Worm (Caenorhabditis elegans) whole organism, L1 larva: Measurements from ENCODE around the gene nog-1.

Source experiments
- C04F5.9 ChIP-seq: sonication (generic microtip); optimal IDR thresholded peaks from 2 replicates; lab custom pipeline; 2016; ENCODE audit warnings: missing genetic modification characterization, missing compliant biosample characterization
- C16A3.4 ChIP-seq: fragments of 150-350 bp; optimal IDR thresholded peaks from 2 replicates; lab custom pipeline; 2014; ENCODE audit warnings: missing biosample characterization, missing genetic modification characterization
- C34B4.2 ChIP-seq: sonication (generic microtip); optimal IDR thresholded peaks from 2 replicates; lab custom pipeline; 2017; ENCODE audit warnings: mild to moderate bottlenecking, missing genetic modification characterization, missing compliant biosample characterization
- aly-2 ChIP-seq: fragments of 150-350 bp; optimal IDR thresholded peaks from 2 replicates; lab custom pipeline; 2014; ENCODE audit warnings: missing biosample characterization, missing genetic modification characterization
- ama-1 ChIP-seq: fragments of 150-350 bp; optimal IDR thresholded peaks from 2 replicates; lab custom pipeline; 2014
- ceh-82 ChIP-seq, 3 experiments: fragments of 150-350 bp in 1 of 3; sonication (generic microtip) in 2 of 3; optimal IDR thresholded peaks; 2 replicates each; lab custom pipeline; 2014 to 2017; ENCODE audit warnings: missing biosample characterization in 3 of 3, missing genetic modification characterization in 3 of 3
- ceh-88 ChIP-seq: fragments of 200-800 bp; sonication (Bioruptor generic); IDR thresholded peaks from 2 replicates; pipeline ENCODE4 v1.3.6; 2022; ENCODE audit warnings: missing genetic modification characterization, missing compliant biosample characterization
- ces-1 ChIP-seq: fragments of 150-350 bp; optimal IDR thresholded peaks from 2 replicates; lab custom pipeline; 2014; ENCODE audit warnings: missing biosample characterization, missing genetic modification reagents, missing genetic modification characterization
- dpl-1 ChIP-seq, 3 experiments: fragments of 150-350 bp in 2 of 3; sonication (generic microtip) in 1 of 3; optimal IDR thresholded peaks; 2 replicates each; lab custom pipeline; 2014 to 2017; ENCODE audit warnings: missing biosample characterization in 3 of 3, missing genetic modification characterization in 3 of 3, missing genetic modification reagents in 3 of 3
- egl-13 ChIP-seq: sonication (generic microtip); optimal IDR thresholded peaks from 2 replicates; lab custom pipeline; 2016; ENCODE audit warnings: missing genotype, missing genetic modification reagents, missing genetic modification characterization, missing compliant biosample characterization
- egl-27 ChIP-seq, 2 experiments: fragments of 150-350 bp in 1 of 2; sonication (generic microtip); optimal IDR thresholded peaks; 3 replicates each; lab custom pipeline; 2017 to 2018; ENCODE audit warnings: missing biosample characterization in 2 of 2, missing genetic modification characterization in 2 of 2, missing genetic modification reagents in 2 of 2
- elt-2 ChIP-seq: sonication (generic microtip); optimal IDR thresholded peaks from 2 replicates; lab custom pipeline; 2016; ENCODE audit warnings: missing genetic modification characterization, mild to moderate bottlenecking, inconsistent platforms, missing compliant biosample characterization, missing genetic modification reagents
- ets-5 ChIP-seq: fragments of 200-800 bp; sonication (Bioruptor generic); IDR thresholded peaks from 2 replicates; pipeline ENCODE4 v1.3.6; 2022; ENCODE audit warnings: missing genetic modification characterization, missing compliant biosample characterization
- fkh-4 ChIP-seq: sonication (generic microtip); optimal IDR thresholded peaks from 2 replicates; lab custom pipeline; 2016; ENCODE audit warnings: missing compliant biosample characterization, missing genetic modification characterization, borderline replicate concordance
- hlh-17 ChIP-seq: fragments of 200-800 bp; sonication (Bioruptor generic); optimal IDR thresholded peaks from 2 replicates; lab custom pipeline; 2018; ENCODE audit warnings: missing genetic modification characterization, mild to moderate bottlenecking, missing compliant biosample characterization, moderate library complexity, borderline replicate concordance
- hlh-4 ChIP-seq: sonication (generic microtip); optimal IDR thresholded peaks from 2 replicates; lab custom pipeline; 2016; ENCODE audit warnings: mild to moderate bottlenecking, missing genetic modification characterization, missing compliant biosample characterization
- hpl-2 ChIP-seq: fragments of 150-350 bp; optimal IDR thresholded peaks from 2 replicates; lab custom pipeline; 2014; ENCODE audit warnings: missing biosample characterization, missing genetic modification reagents, missing genetic modification characterization
- lin-13 ChIP-seq: fragments of 150-350 bp; optimal IDR thresholded peaks from 2 replicates; lab custom pipeline; 2014; ENCODE audit warnings: missing biosample characterization, missing genetic modification reagents, missing genetic modification characterization
- lin-39 ChIP-seq: fragments of 150-350 bp; optimal IDR thresholded peaks from 2 replicates; lab custom pipeline; 2014; ENCODE audit warnings: missing biosample characterization, missing genetic modification reagents, missing genetic modification characterization
- lir-3 ChIP-seq: sonication (generic microtip); optimal IDR thresholded peaks from 2 replicates; lab custom pipeline; 2016; ENCODE audit warnings: mild to moderate bottlenecking, missing genetic modification characterization, moderate library complexity, missing compliant biosample characterization; ENCODE audit not compliant: poor library complexity
- lsy-2 ChIP-seq, 2 experiments: fragments of 150-350 bp; optimal IDR thresholded peaks; 2 replicates each; lab custom pipeline; 2014; ENCODE audit warnings: missing biosample characterization in 2 of 2, missing genetic modification characterization in 2 of 2
- mdl-1 ChIP-seq, 2 experiments: fragments of 150-350 bp; optimal IDR thresholded peaks; 2 replicates each; lab custom pipeline; 2014 to 2017; ENCODE audit warnings: missing biosample characterization in 2 of 2, missing genetic modification characterization in 2 of 2, inconsistent platforms in 1 of 2
- mep-1 ChIP-seq: fragments of 150-350 bp; optimal IDR thresholded peaks from 2 replicates; lab custom pipeline; 2014; ENCODE audit warnings: missing biosample characterization, missing genetic modification characterization
- nhr-237 ChIP-seq: fragments of 150-350 bp; optimal IDR thresholded peaks from 2 replicates; lab custom pipeline; 2014; ENCODE audit warnings: missing biosample characterization, missing genetic modification characterization
- nhr-47 ChIP-seq: sonication (generic microtip); optimal IDR thresholded peaks from 2 replicates; lab custom pipeline; 2016; ENCODE audit warnings: mild to moderate bottlenecking, missing genetic modification characterization, moderate library complexity, missing compliant biosample characterization
- nhr-76 ChIP-seq: sonication (generic microtip); optimal IDR thresholded peaks from 2 replicates; lab custom pipeline; 2017; ENCODE audit warnings: missing biosample characterization, missing genetic modification characterization
- nhr-85 ChIP-seq: sonication (generic microtip); peaks from one replicate; lab custom pipeline; 2016; ENCODE audit warnings: missing genetic modification characterization, inconsistent platforms, missing compliant biosample characterization
- pag-3 ChIP-seq: sonication (generic microtip); optimal IDR thresholded peaks from 2 replicates; lab custom pipeline; 2017; ENCODE audit warnings: missing genetic modification characterization, mild to moderate bottlenecking, missing compliant biosample characterization, antibody characterized with exemption, borderline replicate concordance; ENCODE audit not compliant: insufficient read depth
- pax-3 ChIP-seq: fragments of 200-800 bp; sonication (Bioruptor generic); optimal IDR thresholded peaks from 2 replicates; lab custom pipeline; 2018; ENCODE audit warnings: mild to moderate bottlenecking, missing genetic modification characterization, moderate library complexity, missing compliant biosample characterization
- skn-1 ChIP-seq: fragments of 150-350 bp; optimal IDR thresholded peaks from 2 replicates; lab custom pipeline; 2014; ENCODE audit warnings: missing biosample characterization, missing genetic modification characterization
- sox-4 ChIP-seq: sonication (generic microtip); optimal IDR thresholded peaks from 2 replicates; lab custom pipeline; 2016; ENCODE audit warnings: missing genetic modification characterization, missing compliant biosample characterization
- swsn-7 ChIP-seq: sonication (generic microtip); optimal IDR thresholded peaks from 2 replicates; lab custom pipeline; 2016; ENCODE audit warnings: missing genetic modification characterization, missing compliant biosample characterization
- tlp-1 ChIP-seq: fragments of 150-350 bp; optimal IDR thresholded peaks from 2 replicates; lab custom pipeline; 2014; ENCODE audit warnings: missing biosample characterization, missing genetic modification characterization
- unc-30 ChIP-seq: sonication (generic microtip); optimal IDR thresholded peaks from 2 replicates; lab custom pipeline; 2017; ENCODE audit warnings: missing biosample characterization, missing genetic modification characterization
- unc-62 ChIP-seq: fragments of 150-350 bp; optimal IDR thresholded peaks from 2 replicates; lab custom pipeline; 2014; ENCODE audit warnings: missing biosample characterization, missing genetic modification reagents, missing genetic modification characterization
- unc-86 ChIP-seq: sonication (generic microtip); optimal IDR thresholded peaks from 2 replicates; lab custom pipeline; 2016; ENCODE audit warnings: missing genetic modification characterization, missing compliant biosample characterization
- vab-15 ChIP-seq: sonication (generic microtip); optimal IDR thresholded peaks from 2 replicates; lab custom pipeline; 2017; ENCODE audit warnings: missing genotype, mild to moderate bottlenecking, missing genetic modification characterization, missing compliant biosample characterization
- ztf-11 ChIP-seq, 2 experiments: sonication (generic microtip); optimal IDR thresholded peaks; 2 replicates each; lab custom pipeline; 2016 to 2017; ENCODE audit warnings: missing genetic modification characterization in 2 of 2, missing biosample characterization in 1 of 2, missing compliant biosample characterization in 1 of 2

nog-1 gene

DNA sequence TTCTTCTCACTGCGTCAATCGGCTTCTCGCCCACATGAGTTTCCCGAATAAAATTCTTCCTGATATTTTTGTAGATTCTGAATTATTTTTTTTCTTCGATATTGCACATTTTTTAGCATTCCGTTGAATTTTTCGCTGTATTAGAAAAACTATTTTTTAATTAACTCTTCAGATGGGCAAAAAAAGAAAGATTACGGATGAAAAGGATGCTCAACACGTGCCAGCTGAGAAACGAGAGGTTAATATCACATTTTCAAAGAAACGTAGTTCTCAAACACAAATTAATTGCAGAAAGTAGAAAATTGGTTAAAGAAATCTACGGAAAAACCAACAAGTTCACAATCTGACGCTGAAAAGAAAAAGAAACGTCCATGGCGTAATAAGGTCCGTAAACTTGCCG, 2.7 kb downstream of the nog-1 start, which contains the start of gene rrp-8:
Gene rrp-8 (plus strand): TSS at position 173 of the 400 bp plus-strand sequence.
- peak; percentile 36 for TF ChIP-seq nhr-85 (tag; lab: Kevin White, UChicago)
- no peak for TF ChIP-seq ets-5 (GFP tag; lab: Robert Waterston, UW)
- TF ChIP-seq lin-13 (GFP tag; lab: Kevin White, UChicago) = no peak
- TF ChIP-seq aly-2 (tag; lab: Kevin White, UChicago) = peak; percentile 73
- no peak for TF ChIP-seq lir-3 (tag; lab: Kevin White, UChicago)
- TF ChIP-seq unc-30 (tag; lab: Kevin White, UChicago) = no peak
- no peak for TF ChIP-seq egl-27 (tag; optimal IDR thresholded peaks at IDR 0.05; lab: Kevin White, UChicago)
- TF ChIP-seq lsy-2 (tag; optimal IDR thresholded peaks at IDR 0.05; lab: Kevin White, UChicago) = peak in 1 of 2 experiments; percentile 20
- peak; percentile 3 for TF ChIP-seq ama-1 (lab: Kevin White, UChicago)
- TF ChIP-seq nhr-237 (tag; lab: Kevin White, UChicago) = no peak
- TF ChIP-seq mep-1 (tag; lab: Kevin White, UChicago) = no peak
- TF ChIP-seq vab-15 (tag; lab: Kevin White, UChicago) = no peak
- no peak for TF ChIP-seq nhr-76 (tag; lab: Kevin White, UChicago)
- no peak for TF ChIP-seq unc-86 (tag; lab: Kevin White, UChicago)
- no peak for TF ChIP-seq skn-1 (tag; lab: Kevin White, UChicago)
- TF ChIP-seq hpl-2 (GFP tag; lab: Kevin White, UChicago) = no peak
- peak; percentile 3 for TF ChIP-seq nhr-47 (tag; lab: Kevin White, UChicago)
- TF ChIP-seq, all 84 proteins: peak for 5

DNA sequence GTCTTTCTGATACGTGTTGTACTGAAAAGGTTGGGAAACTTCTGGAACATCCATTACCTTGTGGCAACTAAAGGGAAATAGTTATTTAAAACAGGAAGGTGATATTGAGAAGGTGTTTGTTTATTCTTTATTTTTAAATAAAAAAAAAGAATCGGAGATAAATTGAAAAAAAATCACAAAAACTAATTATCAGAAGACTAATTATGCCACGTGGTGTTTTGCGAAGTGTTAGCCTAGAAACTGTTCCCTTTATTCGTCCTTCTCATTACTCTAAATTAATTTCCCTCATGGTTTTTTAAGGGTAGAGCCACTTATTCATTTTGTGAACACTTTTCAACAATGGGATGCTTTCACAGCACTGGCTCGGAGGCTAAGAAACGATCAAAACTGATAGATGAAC, 7.7 kb downstream of the nog-1 start, which contains the start of gene gpa-4:
Gene gpa-4 (plus strand): TSS at position 301 of the 400 bp plus-strand sequence.
- TF ChIP-seq egl-27 (tag; optimal IDR thresholded peaks at IDR 0.05; lab: Kevin White, UChicago) (no peak), C04F5.9 (tag; lab: Kevin White, UChicago) (no peak), C34B4.2 (tag; lab: Kevin White, UChicago) (no peak), nhr-237 (tag; lab: Kevin White, UChicago) (no peak), C16A3.4 (tag; lab: Kevin White, UChicago) (no peak), egl-13 (tag; lab: Kevin White, UChicago) (no peak), sox-4 (no peak), ces-1 (GFP tag; lab: Kevin White, UChicago) (no peak), hlh-4 (tag; lab: Kevin White, UChicago) (no peak), dpl-1 (GFP tag; optimal IDR thresholded peaks at IDR 0.05; lab: Kevin White, UChicago) (no peak), fkh-4 (tag; lab: Kevin White, UChicago) (no peak)

DNA sequence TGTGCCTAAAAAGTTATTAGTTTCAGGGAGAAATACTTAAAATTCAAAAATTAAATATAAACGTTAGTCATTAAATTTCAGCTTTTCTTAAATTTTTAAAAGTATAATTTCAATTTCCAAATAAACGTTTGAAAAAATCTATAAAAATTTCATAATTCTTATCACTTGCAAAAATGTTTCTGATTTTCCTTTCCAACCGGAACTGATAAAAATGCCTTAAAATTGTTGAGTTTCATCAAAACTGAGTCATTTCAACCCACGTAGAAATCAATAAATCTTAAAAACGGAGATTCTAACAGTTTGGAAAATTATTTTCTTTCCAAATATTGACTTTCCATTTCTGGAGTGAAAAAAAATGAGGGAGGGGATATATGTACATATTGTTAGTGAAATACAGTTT, 15.2 kb downstream of the nog-1 start:
- TF ChIP-seq nhr-76 (tag; lab: Kevin White, UChicago) (no peak), pax-3 (tag; lab: Kevin White, UChicago) (no peak), nhr-237 (tag; lab: Kevin White, UChicago) (no peak), ceh-82 (tag; optimal IDR thresholded peaks at IDR 0.05; lab: Kevin White, UChicago) (no peak), ceh-88 (no peak), tlp-1 (tag; lab: Kevin White, UChicago) (peak; percentile 22), lin-39 (tag; lab: Kevin White, UChicago) (no peak), unc-62 (no peak), elt-2 (tag; lab: Kevin White, UChicago) (peak; percentile 28), swsn-7 (tag; lab: Kevin White, UChicago) (no peak), pag-3 (tag; lab: Kevin White, UChicago) (no peak)

DNA sequence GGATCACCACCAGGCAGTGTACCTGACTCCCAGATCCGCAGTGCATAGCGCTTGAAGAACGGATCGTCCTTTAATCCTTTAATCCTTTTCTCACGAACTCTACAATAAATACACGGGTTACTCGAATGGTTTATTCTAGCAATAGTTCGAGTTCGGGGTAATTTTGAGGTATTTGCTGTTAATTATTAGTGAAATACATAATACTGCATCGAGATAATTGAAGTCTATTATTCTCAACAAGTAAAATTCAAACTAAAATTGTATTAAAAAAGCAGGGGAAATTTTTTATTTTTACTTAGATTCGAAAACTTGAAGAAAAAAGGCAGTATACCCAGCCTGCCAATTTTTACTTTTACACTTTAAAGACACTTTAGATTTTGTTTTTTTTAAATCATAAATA, 16.3 kb downstream of the nog-1 start, which contains the start of gene kgb-1:
Gene kgb-1 (minus strand): TSS at position 101 of the 400 bp plus-strand sequence.
- TF ChIP-seq ztf-11 (tag; optimal IDR thresholded peaks at IDR 0.05; lab: Kevin White, UChicago) (no peak), C16A3.4 (tag; lab: Kevin White, UChicago) (no peak), tlp-1 (tag; lab: Kevin White, UChicago) (no peak), hlh-17 (GFP tag; lab: Kevin White, UChicago) (no peak), mdl-1 (tag; optimal IDR thresholded peaks at IDR 0.05; lab: Kevin White, UChicago) (no peak)
